Worm (Caenorhabditis elegans) whole organism, L4 larva: ENCODE data around the gene igcm-1.

Experiments
- ama-1 ChIP-seq: fragments of 150-350 bp; optimal IDR thresholded peaks from 2 replicates; lab custom pipeline; 2014; ENCODE audit warnings: inconsistent platforms, mixed read lengths
- ctbp-1 ChIP-seq: fragments of 200-800 bp; sonication (Bioruptor generic); IDR thresholded peaks from 2 replicates; pipeline ENCODE4 v1.3.6; 2022; ENCODE audit warnings: missing genetic modification reagents, missing genetic modification characterization, missing compliant biosample characterization
- lin-39 ChIP-seq: fragments of 150-350 bp; optimal IDR thresholded peaks from 2 replicates; lab custom pipeline; 2014; ENCODE audit warnings: missing biosample characterization, missing genetic modification reagents, missing genetic modification characterization
- php-3 ChIP-seq: fragments of 200-800 bp; sonication (Bioruptor generic); IDR thresholded peaks from 2 replicates; pipeline ENCODE4 v1.3.6; 2022; ENCODE audit warnings: missing genetic modification reagents, missing genetic modification characterization, missing compliant biosample characterization
- sdz-12 ChIP-seq: fragments of 200-800 bp; sonication (Bioruptor generic); optimal IDR thresholded peaks from 2 replicates; lab custom pipeline; 2018; ENCODE audit warnings: mild to moderate bottlenecking, missing genetic modification characterization, missing compliant biosample characterization
- zfp-2 ChIP-seq: sonication (generic microtip); optimal IDR thresholded peaks from 2 replicates; lab custom pipeline; 2016; ENCODE audit warnings: mild to moderate bottlenecking, missing genetic modification characterization, missing compliant biosample characterization
- ztf-11 ChIP-seq: fragments of 150-350 bp; optimal IDR thresholded peaks from 2 replicates; lab custom pipeline; 2014; ENCODE audit warnings: missing biosample characterization, missing genetic modification characterization

DNA sequence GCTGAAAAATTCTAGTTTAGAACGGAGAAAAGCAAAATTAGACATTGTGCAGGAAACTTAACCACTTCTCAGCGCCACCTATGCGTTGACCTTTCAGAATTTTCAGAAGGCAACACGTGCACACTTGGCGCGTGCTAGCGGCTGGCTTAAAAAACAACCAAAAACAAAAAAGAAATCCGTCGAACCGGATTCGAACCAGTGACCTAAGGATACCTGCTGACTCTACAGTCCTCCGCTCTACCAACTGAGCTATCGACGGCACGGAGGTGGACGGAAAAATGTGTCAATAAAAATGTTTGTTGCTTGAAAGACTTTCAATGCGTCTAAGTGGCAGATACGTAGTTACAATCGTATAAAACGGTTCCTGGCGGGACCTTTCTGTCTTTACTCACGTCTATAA lies 13.9 kb upstream of the igcm-1 start:
- TF ChIP-seq sdz-12 (GFP tag; lab: Kevin White, UChicago) (no peak), zfp-2 (tag; lab: Kevin White, UChicago) (no peak), lin-39 (tag; lab: Kevin White, UChicago) (no peak), php-3 (GFP tag; lab: Robert Waterston, UW) (no peak), ctbp-1 (no peak), ztf-11 (no peak), ama-1 (lab: Kevin White, UChicago) (no peak)
